Worm (Caenorhabditis elegans): ENCODE results near the gene C39H7.4.

Gene C39H7.4

ce11 chrIV:5614558-5615026 is at the start of gene C39H7.4:
TSS of gene C39H7.4 (minus strand) at chrIV:5614608.
- TF ChIP-seq ztf-23 (GFP tag; IDR thresholded peaks at IDR 0.05): no peak
- TF ChIP-seq flt-1 (GFP tag; IDR thresholded peaks at IDR 0.05): no peak
- TF ChIP-seq tab-1 (GFP tag; IDR thresholded peaks at IDR 0.05): no peak
- no peak for TF ChIP-seq ztf-29 (GFP tag; IDR thresholded peaks at IDR 0.05)
- no peak for TF ChIP-seq T22C8.4 (GFP tag; IDR thresholded peaks at IDR 0.05)
- no peak for TF ChIP-seq cog-1 (tag; optimal IDR thresholded peaks at IDR 0.05)
- TF ChIP-seq ref-1 (GFP tag; conservative IDR thresholded peaks at IDR 0.05): no peak
- TF ChIP-seq klf-2 (GFP tag; conservative IDR thresholded peaks at IDR 0.05): no peak
- TF ChIP-seq med-1 (GFP tag; optimal IDR thresholded peaks at IDR 0.05; ENCODE audit: insufficient read depth): no peak

DNA sequence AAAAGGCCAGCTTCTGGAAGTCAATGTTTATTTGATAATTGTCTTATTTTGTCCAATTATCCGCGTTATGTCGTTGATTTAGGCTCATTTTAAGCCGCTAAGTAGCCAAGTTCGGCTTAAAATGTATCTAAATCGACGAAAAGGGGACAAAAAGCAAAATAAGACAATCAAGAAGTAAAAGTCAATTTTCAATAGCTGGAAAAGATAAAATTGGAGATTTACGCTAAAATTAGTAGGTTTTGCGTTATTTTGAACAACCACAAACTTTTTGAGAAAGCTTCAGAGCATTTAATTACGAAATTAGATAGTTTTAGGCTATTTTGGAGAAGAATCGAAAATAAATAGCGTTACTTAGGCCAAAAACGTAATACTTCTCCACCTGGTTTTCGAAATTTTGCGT is 48.5 kb upstream of the C39H7.4 start:
- TF ChIP-seq ztf-23 (GFP tag; IDR thresholded peaks at IDR 0.05) (no peak), tab-1 (GFP tag; IDR thresholded peaks at IDR 0.05) (no peak), ref-1 (GFP tag; conservative IDR thresholded peaks at IDR 0.05) (no peak), cog-1 (tag; optimal IDR thresholded peaks at IDR 0.05) (no peak), T22C8.4 (GFP tag; IDR thresholded peaks at IDR 0.05) (no peak), flt-1 (GFP tag; IDR thresholded peaks at IDR 0.05) (no peak), med-1 (GFP tag; optimal IDR thresholded peaks at IDR 0.05; ENCODE audit: insufficient read depth) (no peak), klf-2 (GFP tag; conservative IDR thresholded peaks at IDR 0.05) (no peak), ztf-29 (GFP tag; IDR thresholded peaks at IDR 0.05) (no peak)

ce11 chrIV:5662073-5662472 is 47.7 kb upstream of the C39H7.4 start:
- TF ChIP-seq med-1 (GFP tag; optimal IDR thresholded peaks at IDR 0.05; ENCODE audit: insufficient read depth) (no peak), klf-2 (GFP tag; conservative IDR thresholded peaks at IDR 0.05) (no peak), tab-1 (GFP tag; IDR thresholded peaks at IDR 0.05) (no peak), T22C8.4 (GFP tag; IDR thresholded peaks at IDR 0.05) (no peak), ztf-29 (GFP tag; IDR thresholded peaks at IDR 0.05) (no peak), ref-1 (GFP tag; conservative IDR thresholded peaks at IDR 0.05) (no peak), flt-1 (GFP tag; IDR thresholded peaks at IDR 0.05) (no peak), cog-1 (tag; optimal IDR thresholded peaks at IDR 0.05) (no peak), ztf-23 (GFP tag; IDR thresholded peaks at IDR 0.05) (no peak)

ce11 chrIV:5660239-5660638 is 45.8 kb upstream of the C39H7.4 start, which contains the start of gene skn-1:
TSS of gene skn-1 (minus strand) at chrIV:5660384.
- TF ChIP-seq tab-1 (GFP tag; IDR thresholded peaks at IDR 0.05): no peak
- TF ChIP-seq ztf-23 (GFP tag; IDR thresholded peaks at IDR 0.05): no peak
- TF ChIP-seq cog-1 (tag; optimal IDR thresholded peaks at IDR 0.05): no peak
- TF ChIP-seq ref-1 (GFP tag; conservative IDR thresholded peaks at IDR 0.05): no peak
- TF ChIP-seq flt-1 (GFP tag; IDR thresholded peaks at IDR 0.05): no peak
- no peak for TF ChIP-seq med-1 (GFP tag; optimal IDR thresholded peaks at IDR 0.05; ENCODE audit: insufficient read depth)
- no peak for TF ChIP-seq T22C8.4 (GFP tag; IDR thresholded peaks at IDR 0.05)
- TF ChIP-seq klf-2 (GFP tag; conservative IDR thresholded peaks at IDR 0.05): no peak
- no peak for TF ChIP-seq ztf-29 (GFP tag; IDR thresholded peaks at IDR 0.05)

ce11 chrIV:5659461-5659860 is 45.1 kb upstream of the C39H7.4 start:
- TF ChIP-seq ztf-29 (GFP tag; IDR thresholded peaks at IDR 0.05) (no peak), tab-1 (GFP tag; IDR thresholded peaks at IDR 0.05) (no peak), med-1 (GFP tag; optimal IDR thresholded peaks at IDR 0.05; ENCODE audit: insufficient read depth) (no peak), klf-2 (GFP tag; conservative IDR thresholded peaks at IDR 0.05) (no peak), ztf-23 (GFP tag; IDR thresholded peaks at IDR 0.05) (no peak), flt-1 (GFP tag; IDR thresholded peaks at IDR 0.05) (no peak), T22C8.4 (GFP tag; IDR thresholded peaks at IDR 0.05) (no peak), ref-1 (GFP tag; conservative IDR thresholded peaks at IDR 0.05) (no peak), cog-1 (tag; optimal IDR thresholded peaks at IDR 0.05) (no peak)

DNA sequence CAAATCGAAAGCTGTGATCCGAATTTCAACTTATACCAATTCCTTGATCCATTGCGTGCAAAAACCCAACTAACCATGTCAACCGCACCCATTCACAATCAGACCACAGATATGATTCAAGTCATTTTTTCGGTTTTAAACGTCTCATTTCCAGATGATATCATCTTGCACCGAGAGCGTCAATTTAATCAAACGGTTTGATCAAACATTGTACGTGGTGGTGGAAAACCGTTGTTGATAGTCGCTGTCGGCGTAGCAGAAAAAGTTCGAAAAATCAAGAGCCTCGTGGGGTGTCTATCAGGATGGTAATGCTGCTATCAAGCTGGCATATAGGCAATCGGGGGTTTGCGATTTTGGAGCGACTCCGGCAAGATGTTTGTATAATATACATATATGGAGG is 44.5 kb upstream of the C39H7.4 start:
- TF ChIP-seq ztf-23 (GFP tag; IDR thresholded peaks at IDR 0.05) (no peak), ztf-29 (GFP tag; IDR thresholded peaks at IDR 0.05) (no peak), T22C8.4 (GFP tag; IDR thresholded peaks at IDR 0.05) (no peak), tab-1 (GFP tag; IDR thresholded peaks at IDR 0.05) (no peak)

- TF ChIP-seq klf-2 (GFP tag; conservative IDR thresholded peaks at IDR 0.05) (no peak), ztf-23 (GFP tag; IDR thresholded peaks at IDR 0.05) (no peak), cog-1 (tag; optimal IDR thresholded peaks at IDR 0.05) (no peak), med-1 (GFP tag; optimal IDR thresholded peaks at IDR 0.05; ENCODE audit: insufficient read depth) (no peak), ref-1 (GFP tag; conservative IDR thresholded peaks at IDR 0.05) (no peak), tab-1 (GFP tag; IDR thresholded peaks at IDR 0.05) (no peak), T22C8.4 (GFP tag; IDR thresholded peaks at IDR 0.05) (no peak), ztf-29 (GFP tag; IDR thresholded peaks at IDR 0.05) (no peak), flt-1 (GFP tag; IDR thresholded peaks at IDR 0.05) (no peak)
These were observed 43.8 kb upstream of the C39H7.4 start for ce11 chrIV:5658225-5658624.

DNA sequence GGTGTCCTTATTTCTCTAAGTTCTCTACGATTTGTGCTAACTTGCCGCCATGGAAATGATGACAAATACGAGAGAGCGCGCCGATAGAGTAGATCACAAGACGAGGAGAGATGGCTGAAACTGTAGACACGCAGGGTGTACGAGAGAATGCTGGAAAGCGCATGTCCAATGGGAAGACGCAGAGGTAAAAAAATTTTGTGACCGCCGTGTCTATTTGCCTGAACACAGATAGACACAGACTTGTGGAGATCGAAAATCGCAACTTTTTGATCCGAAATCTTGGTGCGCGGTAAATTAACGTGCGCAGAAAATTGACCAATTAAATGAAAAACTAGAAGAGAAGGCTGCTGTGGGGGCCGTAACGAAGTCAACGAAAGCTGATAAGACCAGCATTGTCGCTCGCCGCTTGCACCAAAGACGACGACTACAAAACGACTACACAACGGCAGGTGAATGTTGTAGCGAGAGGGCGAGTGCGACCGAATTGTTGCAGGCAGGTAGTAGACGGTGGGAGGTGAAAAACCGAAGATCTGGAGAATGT is 42.8 kb upstream of the C39H7.4 start:
- TF ChIP-seq cog-1 (tag; optimal IDR thresholded peaks at IDR 0.05): peak; percentile 26
- no peak for TF ChIP-seq flt-1 (GFP tag; IDR thresholded peaks at IDR 0.05)

ce11 chrIV:5655966-5656389 is 41.6 kb upstream of the C39H7.4 start:
- TF ChIP-seq flt-1 (GFP tag; IDR thresholded peaks at IDR 0.05): no peak
- TF ChIP-seq med-1 (GFP tag; optimal IDR thresholded peaks at IDR 0.05; ENCODE audit: insufficient read depth): no peak
- TF ChIP-seq T22C8.4 (GFP tag; IDR thresholded peaks at IDR 0.05): no peak
- TF ChIP-seq ref-1 (GFP tag; conservative IDR thresholded peaks at IDR 0.05): no peak
- TF ChIP-seq tab-1 (GFP tag; IDR thresholded peaks at IDR 0.05): no peak
- TF ChIP-seq klf-2 (GFP tag; conservative IDR thresholded peaks at IDR 0.05): no peak
- TF ChIP-seq ztf-23 (GFP tag; IDR thresholded peaks at IDR 0.05): no peak
- TF ChIP-seq ztf-29 (GFP tag; IDR thresholded peaks at IDR 0.05): no peak

DNA sequence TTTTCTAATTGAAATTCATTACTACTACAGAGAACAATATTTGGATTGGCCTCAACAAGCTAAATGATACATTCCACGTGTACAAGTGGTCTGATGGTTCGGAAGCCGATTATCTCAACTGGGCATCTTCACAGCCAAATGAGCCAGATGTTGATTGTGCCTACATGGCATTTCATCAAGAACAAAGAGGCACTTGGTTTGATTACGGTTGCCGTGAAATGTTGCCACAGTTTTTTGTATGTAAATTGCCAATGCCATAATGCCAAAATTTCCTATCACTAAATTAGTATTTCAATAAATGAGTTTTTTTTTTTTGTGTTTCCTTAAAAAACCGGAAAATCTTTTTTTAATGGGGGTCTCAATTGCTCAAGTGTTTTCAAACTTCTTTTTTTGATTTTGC is 40.3 kb upstream of the C39H7.4 start:
- TF ChIP-seq T22C8.4 (GFP tag; IDR thresholded peaks at IDR 0.05): no peak
- no peak for TF ChIP-seq ref-1 (GFP tag; conservative IDR thresholded peaks at IDR 0.05)
- no peak for TF ChIP-seq ztf-23 (GFP tag; IDR thresholded peaks at IDR 0.05)

Data from whole organism, midembryonic.